Worm (Caenorhabditis elegans): ENCODE measurements around the gene lat-1.

Gene lat-1

ce11 chrII:8856524-8856923 lies 40.1 kb upstream of the lat-1 start:
- no peak for TF ChIP-seq madf-9 (GFP tag; conservative IDR thresholded peaks at IDR 0.05)
- no peak for TF ChIP-seq F26F4.8 (GFP tag; conservative IDR thresholded peaks at IDR 0.05)
- no peak for TF ChIP-seq ZK546.5 (tag; optimal IDR thresholded peaks at IDR 0.05)

ce11 chrII:8857074-8857473 lies 39.6 kb upstream of the lat-1 start:
- peak; percentile 92 for TF ChIP-seq aha-1 (tag)
- TF ChIP-seq lin-13 (GFP tag; optimal IDR thresholded peaks at IDR 0.05) = no peak
- no peak for TF ChIP-seq sdz-12 (GFP tag; optimal IDR thresholded peaks at IDR 0.05)

ce11 chrII:8859596-8859995 lies 37.0 kb upstream of the lat-1 start, which contains the start of gene snb-6:
snb-6 (minus strand) TSS chrII:8859696.
- TF ChIP-seq snpc-4 (tag; optimal IDR thresholded peaks at IDR 0.05) (no peak), unc-62 (GFP tag; optimal IDR thresholded peaks at IDR 0.05 in 1 of 2) (peak in 1 of 2 experiments; percentile 40), unc-62 (tag; optimal IDR thresholded peaks at IDR 0.05) (no peak)

- TF ChIP-seq unc-62 (GFP tag; optimal IDR thresholded peaks at IDR 0.05 in 1 of 2) (no peak), unc-62 (tag; optimal IDR thresholded peaks at IDR 0.05) (no peak), lin-38 (GFP tag; IDR thresholded peaks at IDR 0.05) (no peak), zip-11 (GFP tag; IDR thresholded peaks at IDR 0.05) (no peak), nhr-10 (tag; optimal IDR thresholded peaks at IDR 0.05) (no peak), T26A8.4 (GFP tag; IDR thresholded peaks at IDR 0.05) (no peak), nhr-11 (tag; optimal IDR thresholded peaks at IDR 0.05) (no peak), Y105C5A.15 (GFP tag; IDR thresholded peaks at IDR 0.05) (no peak), mes-2 (tag; optimal IDR thresholded peaks at IDR 0.05; ENCODE audit: poor library complexity, severe bottlenecking) (no peak), unc-130 (GFP tag; optimal IDR thresholded peaks at IDR 0.05) (no peak)
These were observed 31.6 kb upstream of the lat-1 start, which contains the start of gene npr-20 for ce11 chrII:8865078-8865477. npr-20 (minus strand) TSS chrII:8865178.

ce11 chrII:8866844-8867243 lies 29.8 kb upstream of the lat-1 start:
- TF ChIP-seq mxl-3 (GFP tag; optimal IDR thresholded peaks at IDR 0.05) (no peak), egl-27 (tag; optimal IDR thresholded peaks at IDR 0.05) (no peak), unc-39 (tag; optimal IDR thresholded peaks at IDR 0.05) (no peak), nhr-25 (tag; optimal IDR thresholded peaks at IDR 0.05; ENCODE audit: borderline replicate concordance, insufficient read depth) (no peak), hlh-30 (tag; optimal IDR thresholded peaks at IDR 0.05; ENCODE audit: insufficient read depth) (peak; percentile 8), nhr-10 (tag; optimal IDR thresholded peaks at IDR 0.05) (no peak), fos-1 (tag; optimal IDR thresholded peaks at IDR 0.05) (no peak), ztf-7 (tag; optimal IDR thresholded peaks at IDR 0.05) (no peak), pqm-1 (tag; optimal IDR thresholded peaks at IDR 0.05) (peak; percentile 80), nhr-28 (tag; optimal IDR thresholded peaks at IDR 0.05) (peak; percentile 34), hlh-11 (tag; optimal IDR thresholded peaks at IDR 0.05) (peak; percentile 58), aha-1 (tag) (peak; percentile 25), dmd-6 (GFP tag; IDR thresholded peaks at IDR 0.05) (peak; percentile 76), unc-130 (GFP tag; optimal IDR thresholded peaks at IDR 0.05) (no peak)

- TF ChIP-seq dmd-8 (GFP tag; IDR thresholded peaks at IDR 0.05) (no peak), Y48G9A.11 (GFP tag; IDR thresholded peaks at IDR 0.05) (no peak), lin-15B (tag; optimal IDR thresholded peaks at IDR 0.05) (no peak), duxl-1 (tag; optimal IDR thresholded peaks at IDR 0.05; ENCODE audit: poor library complexity) (no peak)
These were observed 22.8 kb upstream of the lat-1 start, which contains the start of gene T07D4.2 for ce11 chrII:8873842-8874241. T07D4.2 (minus strand) TSS chrII:8873942.
